Fruit fly (Drosophila melanogaster) whole organism, embryonic: ENCODE measurements around the gene Ask1.

ENCODE experiments used
- Adf1 ChIP-seq: fragments of 200-800 bp; sonication (Bioruptor generic); IDR thresholded peaks from 2 replicates; pipeline ENCODE4 v1.3.6; 2022; ENCODE audit warnings: missing biosample characterization, missing genetic modification characterization
- B-H2 ChIP-seq: fragments of 200-800 bp; sonication (Bioruptor generic); optimal IDR thresholded peaks from 2 replicates; lab custom pipeline; 2018; ENCODE audit warnings: missing biosample characterization, mild to moderate bottlenecking, missing genetic modification characterization
- C15 ChIP-seq: fragments of 200-800 bp; sonication (Bioruptor generic); IDR thresholded peaks from 3 replicates; pipeline ENCODE4 v1.3.6; 2022; ENCODE audit warnings: missing biosample characterization, missing genetic modification characterization
- CG11398 ChIP-seq: fragments of 200-800 bp; sonication (Bioruptor generic); optimal IDR thresholded peaks from 2 replicates; lab custom pipeline; 2016; ENCODE audit warnings: missing biosample characterization, missing genetic modification characterization
- CG11560 ChIP-seq: fragments of 200-800 bp; sonication (Bioruptor generic); IDR thresholded peaks from 3 replicates; pipeline ENCODE4 v1.3.6; 2022; ENCODE audit warnings: missing biosample characterization, missing genetic modification characterization
- CG12071 ChIP-seq: fragments of 200-800 bp; sonication (Bioruptor generic); optimal IDR thresholded peaks from 3 replicates; lab custom pipeline; 2018; ENCODE audit warnings: missing biosample characterization, mild to moderate bottlenecking, missing genetic modification characterization
- CG15696 ChIP-seq: fragments of 200-800 bp; sonication (Bioruptor generic); optimal IDR thresholded peaks from 2 replicates; lab custom pipeline; 2019; ENCODE audit warnings: missing biosample characterization, mild to moderate bottlenecking, missing genetic modification characterization, moderate library complexity
- CG16815 ChIP-seq: fragments of 200-800 bp; sonication (Bioruptor generic); optimal IDR thresholded peaks from 3 replicates; lab custom pipeline; 2017; ENCODE audit warnings: missing biosample characterization, mild to moderate bottlenecking, missing genetic modification characterization
- CG16863 ChIP-seq: fragments of 200-800 bp; sonication (Bioruptor generic); optimal IDR thresholded peaks from 3 replicates; lab custom pipeline; 2016; ENCODE audit warnings: missing biosample characterization, missing genetic modification characterization
- CG2678 ChIP-seq: fragments of 200-800 bp; sonication (Bioruptor generic); optimal IDR thresholded peaks from 3 replicates; lab custom pipeline; 2019; ENCODE audit warnings: missing biosample characterization, mild to moderate bottlenecking, missing genetic modification characterization, moderate library complexity
- CG30020 ChIP-seq: fragments of 200-800 bp; optimal IDR thresholded peaks from 2 replicates; lab custom pipeline; 2019; ENCODE audit warnings: missing biosample characterization, mild to moderate bottlenecking, missing genetic modification characterization, moderate library complexity
- CG30431 ChIP-seq: fragments of 200-800 bp; sonication (Bioruptor generic); optimal IDR thresholded peaks from 2 replicates; lab custom pipeline; 2017; ENCODE audit warnings: missing biosample characterization, missing genetic modification characterization
- CG3847 ChIP-seq: fragments of 200-800 bp; sonication (Bioruptor generic); IDR thresholded peaks from 2 replicates; pipeline ENCODE4 v1.3.6; 2022; ENCODE audit warnings: missing biosample characterization, missing genetic modification characterization
- CG4424 ChIP-seq: fragments of 200-800 bp; sonication (Bioruptor generic); optimal IDR thresholded peaks from 3 replicates; lab custom pipeline; 2016; ENCODE audit warnings: missing biosample characterization, missing genetic modification characterization
- CG6254 ChIP-seq: fragments of 200-800 bp; sonication (Bioruptor generic); optimal IDR thresholded peaks from 3 replicates; lab custom pipeline; 2017; ENCODE audit warnings: mild to moderate bottlenecking, missing biosample characterization, missing genetic modification reagents, missing genetic modification characterization
- CG7372 ChIP-seq: fragments of 200-800 bp; sonication (Bioruptor generic); IDR thresholded peaks from 2 replicates; pipeline ENCODE4 v1.3.6; 2022; ENCODE audit warnings: missing biosample characterization, missing genetic modification characterization
- CG7928 ChIP-seq: fragments of 200-800 bp; sonication (Bioruptor generic); optimal IDR thresholded peaks from 2 replicates; lab custom pipeline; 2017; ENCODE audit warnings: missing biosample characterization, mild to moderate bottlenecking, missing genetic modification characterization
- CG8924 ChIP-seq: fragments of 200-800 bp; optimal IDR thresholded peaks from 3 replicates; lab custom pipeline; 2019; ENCODE audit warnings: missing biosample characterization, mild to moderate bottlenecking, missing genetic modification characterization, moderate library complexity
- CG9727 ChIP-seq: fragments of 200-800 bp; sonication (Bioruptor generic); optimal IDR thresholded peaks from 3 replicates; lab custom pipeline; 2017; ENCODE audit warnings: missing biosample characterization, mild to moderate bottlenecking, missing genetic modification characterization
- Jarid2 ChIP-seq: fragments of 200-800 bp; sonication (Bioruptor generic); optimal IDR thresholded peaks from 3 replicates; lab custom pipeline; 2017; ENCODE audit warnings: mild to moderate bottlenecking, missing biosample characterization, missing genetic modification reagents, missing genetic modification characterization
- Med ChIP-seq: fragments of 200-800 bp; sonication (Bioruptor generic); peaks from one replicate; lab custom pipeline; 2016; ENCODE audit warnings: missing biosample characterization, missing genetic modification characterization, mild to moderate bottlenecking, inconsistent platforms, moderate library complexity
- Myb ChIP-seq: fragments of 200-800 bp; sonication (Bioruptor generic); optimal IDR thresholded peaks from 2 replicates; lab custom pipeline; 2016; ENCODE audit warnings: missing biosample characterization, missing genetic modification characterization
- Neu2 ChIP-seq: fragments of 200-800 bp; sonication (Bioruptor generic); optimal IDR thresholded peaks from 3 replicates; lab custom pipeline; 2016; ENCODE audit warnings: missing biosample characterization, missing genetic modification characterization, borderline replicate concordance
- Nf-YC ChIP-seq: fragments of 200-800 bp; optimal IDR thresholded peaks from 3 replicates; lab custom pipeline; 2019; ENCODE audit warnings: missing biosample characterization, mild to moderate bottlenecking, missing genetic modification characterization, moderate library complexity
- PHDP ChIP-seq: fragments of 200-800 bp; sonication (Bioruptor generic); optimal IDR thresholded peaks from 3 replicates; lab custom pipeline; 2018; ENCODE audit warnings: missing biosample characterization, mild to moderate bottlenecking, missing genetic modification characterization, moderate library complexity
- Spps ChIP-seq: fragments of 200-800 bp; sonication (Bioruptor generic); optimal IDR thresholded peaks from 2 replicates; lab custom pipeline; 2018; ENCODE audit warnings: missing biosample characterization, mild to moderate bottlenecking, missing genetic modification characterization
- ase ChIP-seq: fragments of 200-800 bp; sonication (Bioruptor generic); IDR thresholded peaks from 3 replicates; pipeline ENCODE4 v1.3.6; 2022; ENCODE audit warnings: missing biosample characterization, missing genetic modification characterization
- bowl ChIP-seq: fragments of 200-800 bp; sonication (Bioruptor generic); IDR thresholded peaks from 2 replicates; pipeline ENCODE4 v1.3.6; 2022; ENCODE audit warnings: missing biosample characterization, missing genetic modification characterization
- bsh ChIP-seq, 2 experiments: fragments of 200-800 bp; sonication (Bioruptor generic); optimal IDR thresholded peaks; 2 replicates each; lab custom pipeline; 2017 to 2018; ENCODE audit warnings: mild to moderate bottlenecking in 2 of 2, missing biosample characterization in 2 of 2, missing genetic modification characterization in 2 of 2, moderate library complexity in 1 of 2
- crol ChIP-seq: fragments of 200-800 bp; sonication (Bioruptor generic); IDR thresholded peaks from 2 replicates; pipeline ENCODE4 v1.3.6; 2022; ENCODE audit warnings: missing biosample characterization, missing genetic modification characterization
- gcm ChIP-seq: fragments of 200-800 bp; sonication (Bioruptor generic); optimal IDR thresholded peaks from 2 replicates; lab custom pipeline; 2019; ENCODE audit warnings: missing biosample characterization, mild to moderate bottlenecking, missing genetic modification characterization, moderate library complexity
- her ChIP-seq: fragments of 200-800 bp; sonication (Bioruptor generic); optimal IDR thresholded peaks from 2 replicates; lab custom pipeline; 2016; ENCODE audit warnings: missing biosample characterization, missing genetic modification characterization
- hkb ChIP-seq, 2 experiments: fragments of 200-800 bp in 1 of 2; fragments of >200 bp in 1 of 2; sonication (Bioruptor generic) in 1 of 2; IDR thresholded peaks in 1 of 2; optimal IDR thresholded peaks in 1 of 2; 2 replicates each; pipeline versions ENCODE4 v1.3.6 to Lab custom; 2017 to 2022; ENCODE audit warnings: missing biosample characterization in 1 of 2, missing genetic modification characterization in 1 of 2
- hth ChIP-seq: fragments of >200 bp; optimal IDR thresholded peaks from 2 replicates; lab custom pipeline; 2017; ENCODE audit warnings: inconsistent platforms
- inv ChIP-seq: fragments of 200-800 bp; sonication (Bioruptor generic); IDR thresholded peaks from 2 replicates; pipeline ENCODE4 v1.3.6; 2022; ENCODE audit warnings: missing biosample characterization, missing genetic modification characterization; ENCODE audit not compliant: partially characterized antibody
- lilli ChIP-seq: fragments of 200-800 bp; sonication (Bioruptor generic); optimal IDR thresholded peaks from 3 replicates; lab custom pipeline; 2016; ENCODE audit warnings: missing biosample characterization, missing genetic modification characterization
- lola ChIP-seq, 3 experiments: fragments of >200 bp in 2 of 3; fragments of 200-800 bp in 1 of 3; sonication (Bioruptor generic) in 1 of 3; optimal IDR thresholded peaks; 2 replicates each; lab custom pipeline; 2017 to 2019; ENCODE audit warnings: missing biosample characterization in 3 of 3, missing genetic modification characterization in 3 of 3, mild to moderate bottlenecking in 1 of 3, moderate library complexity in 1 of 3
- luna ChIP-seq: fragments of 200-800 bp; sonication (Bioruptor generic); optimal IDR thresholded peaks from 2 replicates; lab custom pipeline; 2016; ENCODE audit warnings: missing biosample characterization, missing genetic modification characterization
- nau ChIP-seq: fragments of 200-800 bp; sonication (Bioruptor generic); optimal IDR thresholded peaks from 3 replicates; lab custom pipeline; 2017; ENCODE audit warnings: missing biosample characterization, mild to moderate bottlenecking, missing genetic modification characterization, missing genetic modification reagents
- nerfin-2 ChIP-seq: fragments of 200-800 bp; sonication (Bioruptor generic); IDR thresholded peaks from 2 replicates; pipeline ENCODE4 v1.3.6; 2022; ENCODE audit warnings: missing biosample characterization, missing genetic modification characterization; ENCODE audit not compliant: partially characterized antibody
- onecut ChIP-seq: fragments of 200-800 bp; sonication (Bioruptor generic); IDR thresholded peaks from 2 replicates; pipeline ENCODE4 v1.3.6; 2022; ENCODE audit warnings: missing biosample characterization, missing genetic modification characterization
- org-1 ChIP-seq: fragments of 200-800 bp; sonication (Bioruptor generic); optimal IDR thresholded peaks from 2 replicates; lab custom pipeline; 2017; ENCODE audit warnings: missing biosample characterization, missing genetic modification characterization
- pfk ChIP-seq: fragments of 200-800 bp; sonication (Bioruptor generic); optimal IDR thresholded peaks from 2 replicates; lab custom pipeline; 2018; ENCODE audit warnings: missing biosample characterization, mild to moderate bottlenecking, missing genetic modification characterization, moderate library complexity
- phol ChIP-seq: fragments of 200-800 bp; sonication (Bioruptor generic); optimal IDR thresholded peaks from 3 replicates; lab custom pipeline; 2018; ENCODE audit warnings: missing biosample characterization, mild to moderate bottlenecking, missing genetic modification characterization, moderate library complexity
- pum ChIP-seq: fragments of 200-800 bp; sonication (Bioruptor generic); optimal IDR thresholded peaks from 2 replicates; lab custom pipeline; 2016; ENCODE audit warnings: missing biosample characterization, missing genetic modification characterization
- sd ChIP-seq: fragments of 200-800 bp; sonication (Bioruptor generic); optimal IDR thresholded peaks from 3 replicates; lab custom pipeline; 2018; ENCODE audit warnings: missing biosample characterization, mild to moderate bottlenecking, missing genetic modification characterization, moderate library complexity
- sisA ChIP-seq: fragments of 200-800 bp; sonication (Bioruptor generic); IDR thresholded peaks from 2 replicates; pipeline ENCODE4 v1.3.6; 2022; ENCODE audit warnings: missing biosample characterization, missing genetic modification characterization
- so ChIP-seq: fragments of 200-800 bp; sonication (Bioruptor generic); IDR thresholded peaks from 3 replicates; pipeline ENCODE4 v1.3.6; 2022; ENCODE audit warnings: missing biosample characterization, missing genetic modification characterization
- usp ChIP-seq: fragments of >200 bp; optimal IDR thresholded peaks from 2 replicates; lab custom pipeline; 2017; ENCODE audit warnings: missing biosample characterization, missing genetic modification characterization
- zfh2 ChIP-seq: fragments of 200-800 bp; sonication (Bioruptor generic); optimal IDR thresholded peaks from 2 replicates; lab custom pipeline; 2016; ENCODE audit warnings: missing biosample characterization, missing genetic modification characterization

Ask1 gene

dm6 chr3R:19908863-19909343, 29.4 kb downstream of the Ask1 start (continued):
- TF ChIP-seq sd (tag; lab: Kevin White, UChicago) (peak; percentile 63), hkb (optimal IDR thresholded peaks at IDR 0.05; lab: Kevin White, UChicago) (no peak), hkb (GFP tag; IDR thresholded peaks at IDR 0.05; lab: Robert Waterston, UW) (peak; percentile 87), CG2678 (tag; lab: Kevin White, UChicago) (peak; percentile 84), CG11560 (tag; lab: Robert Waterston, UW) (peak; percentile 60; the same call in 2 of the 3 replicates), CG8924 (peak; percentile 84), Neu2 (GFP tag; lab: Kevin White, UChicago) (no peak), bsh (GFP tag; optimal IDR thresholded peaks at IDR 0.05; lab: Kevin White, UChicago) (peak; percentile 29 to 80), bowl (GFP tag; lab: Robert Waterston, UW) (0 out of 2 replicates have a peak, but pooled peaks have one; percentile 20), usp (no peak), gcm (peak; percentile 67), onecut (peak; percentile 78), Myb (peak; percentile 65), CG30431 (GFP tag; lab: Kevin White, UChicago) (peak; percentile 72), nau (GFP tag; lab: Kevin White, UChicago) (peak; percentile 75), CG16815 (GFP tag; lab: Kevin White, UChicago) (peak; percentile 68), ase (GFP tag; lab: Robert Waterston, UW) (peak; percentile 84), C15 (GFP tag; lab: Robert Waterston, UW) (no peak), Spps (tag; lab: Kevin White, UChicago) (peak; percentile 36), org-1 (GFP tag; lab: Kevin White, UChicago) (peak; percentile 77), crol (GFP tag; lab: Robert Waterston, UW) (no peak), her (GFP tag; lab: Kevin White, UChicago) (peak; percentile 88), CG12071 (GFP tag; lab: Kevin White, UChicago) (peak; percentile 87), Jarid2 (GFP tag; lab: Kevin White, UChicago) (peak; percentile 52), nerfin-2 (GFP tag; lab: Robert Waterston, UW) (no peak), CG16863 (peak; percentile 80), CG7928 (GFP tag; lab: Kevin White, UChicago) (no peak), CG7372 (peak; percentile 63), Med (GFP tag; lab: Kevin White, UChicago) (peak; percentile 96), so (GFP tag; lab: Robert Waterston, UW) (peak; percentile 77), luna (GFP tag; lab: Kevin White, UChicago) (peak; percentile 51), CG11398 (GFP tag; lab: Kevin White, UChicago) (peak; percentile 51), Nf-YC (tag; lab: Kevin White, UChicago) (no peak), zfh2 (GFP tag; lab: Kevin White, UChicago) (peak; percentile 82), CG30020 (tag; lab: Kevin White, UChicago) (no peak), pum (peak; percentile 64), PHDP (tag; lab: Kevin White, UChicago) (peak; percentile 86), inv (no peak), hth (no peak), CG6254 (peak; percentile 50), Adf1 (GFP tag; lab: Robert Waterston, UW) (peak; percentile 76), pfk (GFP tag; lab: Kevin White, UChicago) (no peak), B-H2 (GFP tag; lab: Kevin White, UChicago) (no peak), lola (GFP tag; optimal IDR thresholded peaks at IDR 0.05; lab: Kevin White, UChicago) (peak in 1 of 3 experiments; percentile 11), phol (tag; lab: Kevin White, UChicago) (peak; percentile 76), lilli (GFP tag; lab: Kevin White, UChicago) (peak; percentile 91), CG9727 (GFP tag; lab: Kevin White, UChicago) (peak; percentile 62), CG4424 (peak; percentile 82), CG3847 (GFP tag; lab: Robert Waterston, UW) (peak; percentile 78), sisA (peak; percentile 82), CG15696 (tag; lab: Kevin White, UChicago) (no peak)
